Fruit fly (Drosophila melanogaster) whole organism: ENCODE measurements around the gene CG43658.

Source experiments
- CG8478 ChIP-seq: fragments of >200 bp; optimal IDR thresholded peaks from 2 replicates; lab custom pipeline; 2018; ENCODE audit warnings: inconsistent platforms
- Dll ChIP-seq: fragments of >200 bp; optimal IDR thresholded peaks from 2 replicates; lab custom pipeline; 2017
- EcR ChIP-seq, 2 experiments: fragments of >200 bp; optimal IDR thresholded peaks; 2 replicates each; lab custom pipeline; 2017; ENCODE audit warnings: missing biosample characterization in 2 of 2, missing genetic modification characterization in 2 of 2, missing genetic modification reagents in 2 of 2
- pan ChIP-seq: fragments of >200 bp; optimal IDR thresholded peaks from 2 replicates; lab custom pipeline; 2017
- psq ChIP-seq: fragments of >200 bp; optimal IDR thresholded peaks from 2 replicates; lab custom pipeline; 2017

- TF ChIP-seq pan (lab: Kevin White, UChicago) (no peak), CG8478 (lab: Kevin White, UChicago) (no peak), EcR (GFP tag; optimal IDR thresholded peaks at IDR 0.05; lab: Kevin White, UChicago) (no peak), psq (lab: Kevin White, UChicago) (no peak), Dll (lab: Kevin White, UChicago) (no peak)
These were observed 87.1 kb downstream of the CG43658 start for dm6 chrX:17473879-17474278.
